Worm (Caenorhabditis elegans): ENCODE data around the gene C17B7.12.

The C17B7.12 gene

DNA sequence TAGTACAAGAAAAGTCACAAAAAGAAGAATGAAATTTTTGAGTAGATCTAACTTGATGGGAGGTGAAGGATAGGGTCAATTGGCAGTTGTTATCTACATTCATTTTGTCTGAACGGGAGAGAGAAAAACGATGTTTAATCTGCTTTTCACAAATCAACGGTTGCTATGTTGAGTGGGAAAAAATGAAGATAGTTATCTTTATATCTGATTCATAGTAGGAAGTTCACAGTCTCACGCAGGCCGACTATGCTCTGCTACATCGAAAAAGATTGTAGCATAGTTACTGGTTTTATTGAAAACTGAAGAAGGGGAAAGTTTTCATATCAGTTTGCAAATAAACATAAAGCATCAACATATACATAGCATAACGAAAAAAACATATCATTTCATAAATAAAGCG is 2.5 kb downstream of the C17B7.12 start:
- TF ChIP-seq ztf-11 (tag; optimal IDR thresholded peaks at IDR 0.05) (no peak), drap-1 (GFP tag; optimal IDR thresholded peaks at IDR 0.05) (no peak), unc-120 (tag; optimal IDR thresholded peaks at IDR 0.05; ENCODE audit: poor library complexity, severe bottlenecking) (no peak), mls-2 (tag; optimal IDR thresholded peaks at IDR 0.05) (no peak), blmp-1 (tag; optimal IDR thresholded peaks at IDR 0.05) (no peak), sptf-1 (tag; optimal IDR thresholded peaks at IDR 0.05) (no peak), ceh-39 (tag; optimal IDR thresholded peaks at IDR 0.05) (no peak), mab-5 (tag; optimal IDR thresholded peaks at IDR 0.05) (no peak), ces-1 (GFP tag; optimal IDR thresholded peaks at IDR 0.05) (no peak), lsy-2 (tag; optimal IDR thresholded peaks at IDR 0.05) (no peak), unc-62 (GFP tag; optimal IDR thresholded peaks at IDR 0.05) (no peak), pha-4 (tag; optimal IDR thresholded peaks at IDR 0.05) (no peak), flh-1 (GFP tag; optimal IDR thresholded peaks at IDR 0.05) (no peak)

DNA sequence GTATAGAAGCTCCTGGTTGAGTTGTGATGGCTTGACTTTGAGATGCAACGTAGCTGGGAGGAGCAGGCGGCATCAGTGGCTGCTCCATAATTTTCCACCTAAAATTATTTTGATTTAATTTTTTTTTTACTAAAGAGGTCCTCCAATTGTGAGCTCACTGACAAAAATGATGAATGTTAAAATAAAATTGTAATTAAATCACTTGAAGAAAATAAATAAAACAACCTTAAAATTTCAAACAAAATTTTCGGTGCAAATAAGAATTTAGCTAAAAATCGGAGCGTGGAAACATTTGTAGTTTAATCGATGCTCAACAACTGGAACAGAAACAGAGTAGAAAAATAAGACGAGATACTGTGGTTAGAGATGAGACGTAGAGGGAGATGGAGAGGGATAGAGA is 4.1 kb downstream of the C17B7.12 start, which contains the start of gene scrm-3:
Gene scrm-3 (minus strand): TSS at position 101 of the 400 bp plus-strand sequence.
- no peak for TF ChIP-seq nhr-2 (tag; optimal IDR thresholded peaks at IDR 0.05)
- TF ChIP-seq sptf-1 (tag; optimal IDR thresholded peaks at IDR 0.05): no peak
- no peak for TF ChIP-seq blmp-1 (tag; optimal IDR thresholded peaks at IDR 0.05)
- no peak for TF ChIP-seq ceh-83 (GFP tag; optimal IDR thresholded peaks at IDR 0.05)
- TF ChIP-seq ceh-39 (tag; optimal IDR thresholded peaks at IDR 0.05): no peak
- TF ChIP-seq mab-5 (tag; optimal IDR thresholded peaks at IDR 0.05): no peak
- no peak for TF ChIP-seq snpc-4 (tag; optimal IDR thresholded peaks at IDR 0.05)
- no peak for TF ChIP-seq tbx-8 (GFP tag; optimal IDR thresholded peaks at IDR 0.05)
- TF ChIP-seq zip-8 (tag; optimal IDR thresholded peaks at IDR 0.05): no peak
- TF ChIP-seq unc-62 (GFP tag; optimal IDR thresholded peaks at IDR 0.05): no peak
- no peak for TF ChIP-seq lsy-2 (tag; optimal IDR thresholded peaks at IDR 0.05)
- no peak for TF ChIP-seq nhr-28 (tag; optimal IDR thresholded peaks at IDR 0.05)
- TF ChIP-seq ceh-43 (GFP tag; optimal IDR thresholded peaks at IDR 0.05): no peak
- TF ChIP-seq nhr-12 (tag; optimal IDR thresholded peaks at IDR 0.05): no peak
- TF ChIP-seq ham-2 (GFP tag; optimal IDR thresholded peaks at IDR 0.05): no peak
- TF ChIP-seq nhr-237 (tag; optimal IDR thresholded peaks at IDR 0.05): no peak
- no peak for TF ChIP-seq nhr-76 (tag; optimal IDR thresholded peaks at IDR 0.05)
- TF ChIP-seq M03D4.4 (tag; optimal IDR thresholded peaks at IDR 0.05): no peak

DNA sequence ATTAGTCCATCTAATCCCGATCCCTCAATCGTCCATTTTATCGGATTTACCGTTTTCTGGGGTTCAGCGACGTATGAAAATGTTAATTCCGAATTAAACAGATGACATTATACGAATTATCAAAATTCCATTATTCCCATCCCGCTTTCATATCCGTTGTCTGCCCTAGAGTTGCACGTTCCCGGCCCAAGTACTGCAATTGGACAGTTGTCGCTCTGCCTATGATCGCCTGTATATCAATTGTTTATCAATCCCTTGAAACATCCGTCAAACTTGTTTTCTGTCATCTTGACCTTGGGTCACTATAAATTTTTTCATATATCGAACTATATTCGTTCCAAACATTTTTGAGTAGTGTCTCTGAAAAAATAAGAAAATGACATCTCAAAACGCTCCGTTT is 5.2 kb downstream of the C17B7.12 start, which contains the start of gene C04E12.5:
Gene C04E12.5 (plus strand): TSS at position 301 of the 400 bp plus-strand sequence.
- TF ChIP-seq nhr-2 (tag; optimal IDR thresholded peaks at IDR 0.05) (no peak), unc-62 (GFP tag; optimal IDR thresholded peaks at IDR 0.05) (no peak), nhr-12 (tag; optimal IDR thresholded peaks at IDR 0.05) (no peak), ceh-43 (GFP tag; optimal IDR thresholded peaks at IDR 0.05) (no peak), lin-32 (GFP tag; optimal IDR thresholded peaks at IDR 0.05) (no peak), unc-39 (tag; optimal IDR thresholded peaks at IDR 0.05) (no peak), ham-2 (GFP tag; optimal IDR thresholded peaks at IDR 0.05) (no peak), sem-2 (GFP tag; optimal IDR thresholded peaks at IDR 0.05) (no peak), nhr-28 (tag; optimal IDR thresholded peaks at IDR 0.05) (no peak), cnd-1 (tag; optimal IDR thresholded peaks at IDR 0.05) (no peak)

DNA sequence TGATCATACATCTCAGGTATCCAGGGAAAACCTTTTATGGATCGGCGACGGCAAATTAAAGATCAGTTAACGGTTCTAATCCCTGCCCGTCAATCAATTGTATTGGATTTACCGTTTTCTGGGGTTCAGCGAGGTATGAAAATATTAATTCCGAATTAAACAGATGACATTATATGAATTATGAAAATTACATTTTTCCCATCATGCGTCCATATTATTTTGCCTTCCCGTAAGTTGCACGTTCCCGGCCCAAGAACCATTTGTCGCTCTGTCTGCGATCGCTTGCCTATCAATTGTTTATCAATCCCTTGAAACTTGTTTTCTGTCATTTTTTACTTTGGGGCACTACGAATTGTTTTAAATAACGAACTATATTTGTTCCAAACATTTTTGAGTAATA is 8.6 kb downstream of the C17B7.12 start:
- TF ChIP-seq ces-1 (GFP tag; optimal IDR thresholded peaks at IDR 0.05): no peak
- no peak for TF ChIP-seq drap-1 (GFP tag; optimal IDR thresholded peaks at IDR 0.05)
- no peak for TF ChIP-seq hlh-1 (tag; optimal IDR thresholded peaks at IDR 0.05)
- no peak for TF ChIP-seq sem-2 (GFP tag; optimal IDR thresholded peaks at IDR 0.05)
- no peak for TF ChIP-seq pha-4 (tag; optimal IDR thresholded peaks at IDR 0.05)
- TF ChIP-seq lin-13 (tag; optimal IDR thresholded peaks at IDR 0.05): no peak
- TF ChIP-seq elt-3 (tag; optimal IDR thresholded peaks at IDR 0.05): no peak
- TF ChIP-seq tbx-8 (GFP tag; optimal IDR thresholded peaks at IDR 0.05): no peak
- no peak for TF ChIP-seq bed-3 (GFP tag; optimal IDR thresholded peaks at IDR 0.05)
- TF ChIP-seq zip-8 (tag; optimal IDR thresholded peaks at IDR 0.05): no peak
- no peak for TF ChIP-seq unc-39 (tag; optimal IDR thresholded peaks at IDR 0.05)
- TF ChIP-seq nhr-237 (tag; optimal IDR thresholded peaks at IDR 0.05): no peak

DNA sequence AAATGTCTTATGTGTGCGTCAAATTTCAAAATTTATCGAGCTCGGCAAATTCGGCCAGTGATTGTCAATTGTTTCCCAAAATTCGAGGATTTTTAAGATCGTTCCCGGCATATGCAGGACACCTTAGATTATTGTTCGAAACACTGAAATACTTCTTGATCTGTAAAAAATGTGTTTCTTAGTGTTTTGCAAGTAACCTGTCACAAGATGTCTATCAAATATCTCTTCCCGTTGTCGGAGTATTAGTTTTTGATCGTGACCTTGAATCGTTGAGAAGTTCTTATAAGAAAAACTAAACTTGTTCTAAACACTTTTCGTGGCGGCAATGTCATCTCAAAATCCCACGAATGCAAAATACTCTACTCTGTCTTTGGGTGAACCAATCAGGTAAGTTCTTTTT is 9.4 kb downstream of the C17B7.12 start, which contains the start of gene C04E12.4:
Gene C04E12.4 (plus strand): TSS at position 301 of the 400 bp plus-strand sequence.
- no peak for TF ChIP-seq lin-13 (tag; optimal IDR thresholded peaks at IDR 0.05)
- no peak for TF ChIP-seq mab-5 (tag; optimal IDR thresholded peaks at IDR 0.05)
- no peak for TF ChIP-seq ham-2 (GFP tag; optimal IDR thresholded peaks at IDR 0.05)
- TF ChIP-seq blmp-1 (tag; optimal IDR thresholded peaks at IDR 0.05): no peak
- TF ChIP-seq hlh-1 (tag; optimal IDR thresholded peaks at IDR 0.05): no peak
- TF ChIP-seq unc-62 (GFP tag; optimal IDR thresholded peaks at IDR 0.05): no peak
- TF ChIP-seq ceh-43 (GFP tag; optimal IDR thresholded peaks at IDR 0.05): no peak
- TF ChIP-seq zip-8 (tag; optimal IDR thresholded peaks at IDR 0.05): no peak
- TF ChIP-seq unc-39 (tag; optimal IDR thresholded peaks at IDR 0.05): no peak
- TF ChIP-seq ceh-39 (tag; optimal IDR thresholded peaks at IDR 0.05): no peak
- TF ChIP-seq elt-3 (tag; optimal IDR thresholded peaks at IDR 0.05): no peak
- TF ChIP-seq nhr-237 (tag; optimal IDR thresholded peaks at IDR 0.05): no peak
- TF ChIP-seq sptf-1 (tag; optimal IDR thresholded peaks at IDR 0.05): no peak
- no peak for TF ChIP-seq pha-4 (tag; optimal IDR thresholded peaks at IDR 0.05)
- no peak for TF ChIP-seq bed-3 (GFP tag; optimal IDR thresholded peaks at IDR 0.05)
- TF ChIP-seq sem-2 (GFP tag; optimal IDR thresholded peaks at IDR 0.05): no peak
- TF ChIP-seq mep-1 (tag; optimal IDR thresholded peaks at IDR 0.05): no peak
- no peak for TF ChIP-seq nhr-28 (tag; optimal IDR thresholded peaks at IDR 0.05)
- TF ChIP-seq nhr-76 (tag; optimal IDR thresholded peaks at IDR 0.05): no peak
- TF ChIP-seq ztf-11 (tag; optimal IDR thresholded peaks at IDR 0.05): no peak
